Fruit fly (Drosophila melanogaster): ENCODE measurements around the gene Eip93F.

Eip93F gene

dm6 chr3R:21938464-21939095 is 10.3 kb upstream of the Eip93F start (continued):
- TF ChIP-seq CG4318 (GFP tag; optimal IDR thresholded peaks at IDR 0.05) (no peak), Lpt (GFP tag; optimal IDR thresholded peaks at IDR 0.05) (no peak), fd85E (GFP tag; optimal IDR thresholded peaks at IDR 0.05) (no peak), Met (GFP tag; optimal IDR thresholded peaks at IDR 0.05) (no peak), CG11762 (GFP tag; optimal IDR thresholded peaks at IDR 0.05; ENCODE audit: insufficient read depth) (no peak), eg (GFP tag; IDR thresholded peaks at IDR 0.05) (peak; percentile 71; the same call in 2 of the 3 replicates), Sox14 (GFP tag; optimal IDR thresholded peaks at IDR 0.05) (no peak), fkh (GFP tag; optimal IDR thresholded peaks at IDR 0.05) (no peak), vri (GFP tag; optimal IDR thresholded peaks at IDR 0.05) (peak; percentile 29), Hr39 (GFP tag; optimal IDR thresholded peaks at IDR 0.05) (no peak), lz (GFP tag; optimal IDR thresholded peaks at IDR 0.05) (no peak), ss (GFP tag; optimal IDR thresholded peaks at IDR 0.05) (peak; percentile 89 to 91), CG3032 (tag; optimal IDR thresholded peaks at IDR 0.05) (peak; percentile 16), spab (GFP tag; optimal IDR thresholded peaks at IDR 0.05) (peak; percentile 47), svp (GFP tag) (no peak), CG6808 (GFP tag; optimal IDR thresholded peaks at IDR 0.05) (peak; percentile 77), Eip93F (GFP tag; optimal IDR thresholded peaks at IDR 0.05) (no peak)

DNA sequence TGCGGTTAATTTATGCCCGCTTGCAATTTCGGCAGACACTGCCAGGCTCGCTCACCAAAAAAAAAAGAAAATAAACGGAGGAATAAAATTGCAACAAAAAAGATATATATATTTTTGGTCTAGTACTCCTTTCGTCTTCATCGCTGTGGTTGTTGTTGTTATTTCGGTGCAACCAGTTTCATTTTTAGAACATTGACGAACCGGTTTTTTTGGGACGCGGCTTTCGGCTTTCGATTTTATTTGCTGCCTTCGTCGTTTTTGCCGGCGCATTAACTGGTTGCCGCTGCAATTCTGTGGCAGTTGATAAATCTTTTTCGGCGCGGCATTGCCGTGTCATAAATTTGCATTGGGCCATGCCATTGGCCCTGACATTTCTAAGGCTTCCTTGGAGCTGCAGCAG is 9.8 kb upstream of the Eip93F start:
- no peak for TF ChIP-seq CG8319 (GFP tag; optimal IDR thresholded peaks at IDR 0.05)
- TF ChIP-seq Blimp-1 (GFP tag; optimal IDR thresholded peaks at IDR 0.05), result peak; percentile 79
- no peak for TF ChIP-seq CG6792 (GFP tag; optimal IDR thresholded peaks at IDR 0.05)
- no peak for TF ChIP-seq CG16779 (tag; optimal IDR thresholded peaks at IDR 0.05)
- no peak for TF ChIP-seq CG6808 (GFP tag; optimal IDR thresholded peaks at IDR 0.05)
- TF ChIP-seq salr (GFP tag; optimal IDR thresholded peaks at IDR 0.05), result no peak
- TF ChIP-seq vri (GFP tag; optimal IDR thresholded peaks at IDR 0.05), result no peak
- no peak for TF ChIP-seq CG6163 (GFP tag; IDR thresholded peaks at IDR 0.05)
- TF ChIP-seq svp (GFP tag), result no peak
- no peak for TF ChIP-seq spab (GFP tag; optimal IDR thresholded peaks at IDR 0.05)
- TF ChIP-seq CG8119 (GFP tag; IDR thresholded peaks at IDR 0.05), result no peak
- no peak for TF ChIP-seq net (GFP tag; optimal IDR thresholded peaks at IDR 0.05)
- peak; percentile 13 for TF ChIP-seq Eip78C (GFP tag)
- TF ChIP-seq CG3032 (tag; optimal IDR thresholded peaks at IDR 0.05), result no peak
- TF ChIP-seq Smox (GFP tag; optimal IDR thresholded peaks at IDR 0.05), result no peak

- TF ChIP-seq achi (GFP tag; optimal IDR thresholded peaks at IDR 0.05) (no peak), pdm3 (GFP tag; optimal IDR thresholded peaks at IDR 0.05) (peak; percentile 26), OdsH (GFP tag; optimal IDR thresholded peaks at IDR 0.05) (peak; percentile 20), Eip78C (GFP tag) (peak; percentile 90), CG1621 (tag; optimal IDR thresholded peaks at IDR 0.05) (peak; percentile 10), CG10631 (GFP tag; optimal IDR thresholded peaks at IDR 0.05) (peak; percentile 56), fd59A (GFP tag; optimal IDR thresholded peaks at IDR 0.05) (peak; percentile 48), fkh (GFP tag; optimal IDR thresholded peaks at IDR 0.05) (no peak), Gug (GFP tag; IDR thresholded peaks at IDR 0.05) (no peak), Hr39 (GFP tag; optimal IDR thresholded peaks at IDR 0.05) (no peak), Blimp-1 (GFP tag; optimal IDR thresholded peaks at IDR 0.05) (no peak), CG15336 (GFP tag; IDR thresholded peaks at IDR 0.05) (no peak), CG8632 (GFP tag; optimal IDR thresholded peaks at IDR 0.05) (no peak), Smox (GFP tag; optimal IDR thresholded peaks at IDR 0.05) (no peak), CG3032 (tag; optimal IDR thresholded peaks at IDR 0.05) (peak; percentile 71), Ets21C (GFP tag; optimal IDR thresholded peaks at IDR 0.05) (no peak), ss (GFP tag; optimal IDR thresholded peaks at IDR 0.05) (peak in 1 of 2 experiments; percentile 49), vri (GFP tag; optimal IDR thresholded peaks at IDR 0.05) (no peak), CG34406 (GFP tag; optimal IDR thresholded peaks at IDR 0.05) (no peak), CG16779 (tag; optimal IDR thresholded peaks at IDR 0.05) (no peak), CG6808 (GFP tag; optimal IDR thresholded peaks at IDR 0.05) (peak; percentile 47), Lpt (GFP tag; optimal IDR thresholded peaks at IDR 0.05) (no peak), CG10669 (GFP tag; optimal IDR thresholded peaks at IDR 0.05) (peak; percentile 58), eg (GFP tag; IDR thresholded peaks at IDR 0.05) (no peak), CG6276 (GFP tag; optimal IDR thresholded peaks at IDR 0.05) (no peak), CG7368 (GFP tag; optimal IDR thresholded peaks at IDR 0.05) (no peak), salr (GFP tag; optimal IDR thresholded peaks at IDR 0.05) (peak in 1 of 2 experiments; percentile 9), CG8119 (GFP tag; IDR thresholded peaks at IDR 0.05) (no peak), Hr38 (GFP tag; optimal IDR thresholded peaks at IDR 0.05) (no peak), cyc (GFP tag; optimal IDR thresholded peaks at IDR 0.05) (no peak), spab (GFP tag; optimal IDR thresholded peaks at IDR 0.05) (no peak), net (GFP tag; optimal IDR thresholded peaks at IDR 0.05) (no peak), acj6 (GFP tag; optimal IDR thresholded peaks at IDR 0.05) (peak; percentile 25), dac (GFP tag; optimal IDR thresholded peaks at IDR 0.05) (no peak), CG6792 (GFP tag; optimal IDR thresholded peaks at IDR 0.05) (no peak)
These were observed 8.7 kb upstream of the Eip93F start for dm6 chr3R:21940172-21940571.

All from whole organism, prepupa.